Worm (Caenorhabditis elegans) whole organism, early embryonic: Measurements from ENCODE around the gene rbg-3.

Experiments used
- aly-1 ChIP-seq: sonication (generic microtip); optimal IDR thresholded peaks from 2 replicates; lab custom pipeline; 2016; ENCODE audit warnings: missing genetic modification characterization, missing compliant biosample characterization
- ceh-13 ChIP-seq: fragments of 200-800 bp; sonication (Bioruptor generic); optimal IDR thresholded peaks from 2 replicates; lab custom pipeline; 2018; ENCODE audit warnings: mild to moderate bottlenecking, missing genetic modification characterization, missing compliant biosample characterization
- ceh-36 ChIP-seq: sonication (generic microtip); optimal IDR thresholded peaks from 2 replicates; lab custom pipeline; 2016; ENCODE audit warnings: missing genetic modification characterization, inconsistent platforms, missing compliant biosample characterization
- ets-7 ChIP-seq: sonication (generic microtip); optimal IDR thresholded peaks from 2 replicates; lab custom pipeline; 2016; ENCODE audit warnings: missing genotype, missing genetic modification characterization, missing compliant biosample characterization
- hmg-4 ChIP-seq: fragments of 200-800 bp; sonication (Bioruptor generic); optimal IDR thresholded peaks from 2 replicates; lab custom pipeline; 2018; ENCODE audit warnings: mild to moderate bottlenecking, missing genetic modification characterization, missing compliant biosample characterization
- tra-4 ChIP-seq: sonication (generic microtip); optimal IDR thresholded peaks from 2 replicates; lab custom pipeline; 2017; ENCODE audit warnings: missing genetic modification characterization, missing compliant biosample characterization

DNA sequence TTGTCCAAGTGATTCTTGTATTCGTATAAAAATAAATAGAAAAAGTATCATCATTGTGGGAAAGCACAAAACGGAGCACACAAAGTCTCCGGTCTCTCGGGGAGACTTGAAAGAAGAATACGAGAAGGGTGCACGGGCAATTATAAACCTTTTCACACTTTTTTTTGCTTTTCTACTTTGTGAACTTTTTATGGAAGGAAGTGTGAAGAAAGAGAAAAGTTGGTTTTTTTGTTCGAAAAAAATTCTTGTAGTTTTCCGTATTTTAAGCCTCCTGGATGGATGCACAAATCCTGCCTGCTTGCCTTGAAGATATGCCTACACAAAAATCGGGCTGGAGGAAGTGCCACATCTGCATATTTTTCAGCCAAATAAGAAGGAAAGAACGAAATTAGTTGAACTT is 23.8 kb downstream of the rbg-3 start, which contains the start of gene B0393.7:
- TF ChIP-seq hmg-4 (GFP tag; lab: Kevin White, UChicago) (no peak), tra-4 (tag; lab: Kevin White, UChicago) (no peak), ceh-36 (tag; lab: Kevin White, UChicago) (no peak), ceh-13 (no peak), aly-1 (no peak), ets-7 (tag; lab: Kevin White, UChicago) (no peak)
